Worm (Caenorhabditis elegans): ENCODE results near the gene egl-36.

Gene egl-36

ce11 chrX:10787203-10787602, 53.1 kb downstream of the egl-36 start, which contains the start of gene ttr-14:
TSS of gene ttr-14 (plus strand) at chrX:10787503.
- TF ChIP-seq mdl-1 (tag; optimal IDR thresholded peaks at IDR 0.05) (no peak), nhr-76 (tag; optimal IDR thresholded peaks at IDR 0.05) (no peak), elt-2 (tag; optimal IDR thresholded peaks at IDR 0.05) (no peak), zip-4 (GFP tag; optimal IDR thresholded peaks at IDR 0.05) (no peak), xbp-1 (tag; optimal IDR thresholded peaks at IDR 0.05) (no peak), rnt-1 (tag; optimal IDR thresholded peaks at IDR 0.05) (no peak)

DNA sequence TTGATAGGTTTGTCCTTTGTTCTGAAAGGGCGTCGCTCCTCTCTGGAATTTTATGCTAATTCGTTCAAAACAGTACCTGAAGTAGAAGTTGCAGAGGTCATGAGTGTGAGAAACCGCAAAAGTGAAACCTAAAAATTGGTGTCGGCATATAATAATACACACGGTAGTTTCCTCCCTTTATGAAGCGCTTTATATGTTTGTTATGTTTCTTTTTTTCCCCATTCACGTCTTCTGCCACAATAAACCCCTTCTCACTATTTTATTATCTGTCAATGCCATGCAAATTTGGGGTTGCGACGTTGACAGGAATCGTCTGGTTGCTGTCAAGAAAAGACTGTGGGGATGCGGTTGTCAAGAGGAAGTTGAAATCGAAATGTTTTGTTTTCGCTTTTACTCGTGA, 58.3 kb downstream of the egl-36 start, which contains the start of gene vap-2:
TSS of gene vap-2 (minus strand) at position 101 of the 400 bp plus-strand sequence.
- no peak for TF ChIP-seq tlp-1 (tag; optimal IDR thresholded peaks at IDR 0.05)
